Fruit fly (Drosophila melanogaster) whole organism, embryonic: Measurements from ENCODE around the gene CG13996.

ENCODE experiments used
- Abd-B ChIP-seq: fragments of 200-800 bp; sonication (Bioruptor generic); optimal IDR thresholded peaks from 2 replicates; lab custom pipeline; 2018; ENCODE audit warnings: missing biosample characterization, mild to moderate bottlenecking, missing genetic modification characterization, moderate library complexity
- Ada2b ChIP-seq: fragments of 200-800 bp; sonication (Bioruptor generic); IDR thresholded peaks from 2 replicates; pipeline ENCODE4 v1.3.6; 2022; ENCODE audit warnings: missing biosample characterization, missing genetic modification characterization
- CG1024 ChIP-seq: fragments of 200-800 bp; sonication (Bioruptor generic); IDR thresholded peaks from 2 replicates; pipeline ENCODE4 v1.3.6; 2022; ENCODE audit warnings: missing biosample characterization, missing genetic modification characterization
- CG10543 ChIP-seq: fragments of 200-800 bp; sonication (Bioruptor generic); optimal IDR thresholded peaks from 3 replicates; lab custom pipeline; 2017; ENCODE audit warnings: missing biosample characterization, mild to moderate bottlenecking, missing genetic modification characterization, moderate library complexity
- CG11560 ChIP-seq: fragments of 200-800 bp; sonication (Bioruptor generic); IDR thresholded peaks from 3 replicates; pipeline ENCODE4 v1.3.6; 2022; ENCODE audit warnings: missing biosample characterization, missing genetic modification characterization
- CG14014 ChIP-seq: fragments of 200-800 bp; sonication (Bioruptor generic); IDR thresholded peaks from 2 replicates; pipeline ENCODE4 v1.3.6; 2022; ENCODE audit warnings: missing biosample characterization, missing genetic modification characterization
- CG14667 ChIP-seq: fragments of 200-800 bp; sonication (Bioruptor generic); IDR thresholded peaks from 2 replicates; pipeline ENCODE4 v1.3.6; 2022; ENCODE audit warnings: missing biosample characterization, missing genetic modification characterization
- CG15696 ChIP-seq: fragments of 200-800 bp; sonication (Bioruptor generic); optimal IDR thresholded peaks from 2 replicates; lab custom pipeline; 2019; ENCODE audit warnings: missing biosample characterization, mild to moderate bottlenecking, missing genetic modification characterization, moderate library complexity
- CG16813 ChIP-seq: fragments of 200-800 bp; sonication (Bioruptor generic); IDR thresholded peaks from 3 replicates; pipeline ENCODE4 v1.3.6; 2022; ENCODE audit warnings: missing biosample characterization, missing genetic modification characterization; ENCODE audit not compliant: partially characterized antibody
- CG17328 ChIP-seq: fragments of 200-800 bp; sonication (Bioruptor generic); IDR thresholded peaks from 2 replicates; pipeline ENCODE4 v1.3.6; 2022; ENCODE audit warnings: missing biosample characterization, missing genetic modification characterization
- CG2116 ChIP-seq: fragments of 200-800 bp; sonication (Bioruptor generic); optimal IDR thresholded peaks from 3 replicates; lab custom pipeline; 2018; ENCODE audit warnings: missing biosample characterization, mild to moderate bottlenecking, missing genetic modification characterization
- CG2199 ChIP-seq: fragments of 200-800 bp; sonication (Bioruptor generic); IDR thresholded peaks from 3 replicates; pipeline ENCODE4 v1.3.6; 2022; ENCODE audit warnings: missing biosample characterization, missing genetic modification characterization
- CG30431 ChIP-seq: fragments of 200-800 bp; sonication (Bioruptor generic); optimal IDR thresholded peaks from 2 replicates; lab custom pipeline; 2017; ENCODE audit warnings: missing biosample characterization, missing genetic modification characterization
- CG31224 ChIP-seq: fragments of 200-800 bp; sonication (Bioruptor generic); IDR thresholded peaks from 2 replicates; pipeline ENCODE4 v1.3.6; 2022; ENCODE audit warnings: missing biosample characterization, missing genetic modification characterization
- CG3163 ChIP-seq: fragments of 200-800 bp; sonication (Bioruptor generic); optimal IDR thresholded peaks from 3 replicates; lab custom pipeline; 2016; ENCODE audit warnings: missing biosample characterization, missing genetic modification characterization
- CG33557 ChIP-seq: fragments of 200-800 bp; sonication (Bioruptor generic); optimal IDR thresholded peaks from 2 replicates; lab custom pipeline; 2019; ENCODE audit warnings: missing biosample characterization, mild to moderate bottlenecking, missing genetic modification characterization, moderate library complexity
- CG34422 ChIP-seq: fragments of 200-800 bp; sonication (Bioruptor generic); IDR thresholded peaks from 3 replicates; pipeline ENCODE4 v1.3.6; 2022; ENCODE audit warnings: missing biosample characterization, missing genetic modification characterization
- CG4707 ChIP-seq: fragments of 200-800 bp; sonication (Bioruptor generic); optimal IDR thresholded peaks from 2 replicates; lab custom pipeline; 2018; ENCODE audit warnings: missing biosample characterization, mild to moderate bottlenecking, missing genetic modification characterization, moderate library complexity
- CG4820 ChIP-seq: fragments of 200-800 bp; sonication (Bioruptor generic); optimal IDR thresholded peaks from 3 replicates; lab custom pipeline; 2016; ENCODE audit warnings: missing biosample characterization, missing genetic modification characterization
- CG5180 ChIP-seq: fragments of 200-800 bp; sonication (Bioruptor generic); optimal IDR thresholded peaks from 3 replicates; lab custom pipeline; 2017; ENCODE audit warnings: missing biosample characterization, missing genetic modification characterization, mild to moderate bottlenecking, moderate library complexity, missing genetic modification reagents
- CG5953 ChIP-seq: fragments of 200-800 bp; sonication (Bioruptor generic); IDR thresholded peaks from 2 replicates; pipeline ENCODE4 v1.3.6; 2022; ENCODE audit warnings: missing biosample characterization, missing genetic modification characterization
- CkIIα-i1 ChIP-seq: fragments of 200-800 bp; sonication (Bioruptor generic); IDR thresholded peaks from 2 replicates; pipeline ENCODE4 v1.3.6; 2022; ENCODE audit warnings: missing biosample characterization, missing genetic modification characterization
- D19A ChIP-seq: fragments of 200-800 bp; optimal IDR thresholded peaks from 3 replicates; lab custom pipeline; 2019; ENCODE audit warnings: missing biosample characterization, mild to moderate bottlenecking, missing genetic modification characterization, moderate library complexity
- Dfd ChIP-seq, 2 experiments: fragments of >200 bp; optimal IDR thresholded peaks; 2 replicates each; lab custom pipeline; 2017; ENCODE audit warnings: missing biosample characterization in 2 of 2, missing genetic modification characterization in 2 of 2
- Doc2 ChIP-seq: fragments of 200-800 bp; sonication (Bioruptor generic); IDR thresholded peaks from 2 replicates; pipeline ENCODE4 v1.3.6; 2022; ENCODE audit warnings: missing biosample characterization, missing genetic modification characterization
- GATAe ChIP-seq: fragments of 200-800 bp; sonication (Bioruptor generic); conservative IDR thresholded peaks from 2 replicates; pipeline ENCODE4 v1.3.6; 2022; ENCODE audit warnings: missing biosample characterization, missing genetic modification characterization
- H15 ChIP-seq: fragments of 200-800 bp; sonication (Bioruptor generic); IDR thresholded peaks from 3 replicates; pipeline ENCODE4 v1.3.6; 2022; ENCODE audit warnings: missing biosample characterization, missing genetic modification characterization
- Hr51 ChIP-seq, 2 experiments: fragments of 200-800 bp; sonication (Bioruptor generic); optimal IDR thresholded peaks; 2 replicates in 1 of 2; 3 replicates in 1 of 2; lab custom pipeline; 2016 to 2018; ENCODE audit warnings: missing biosample characterization in 2 of 2, missing genetic modification characterization in 2 of 2, mild to moderate bottlenecking in 1 of 2, moderate library complexity in 1 of 2
- NC2α ChIP-seq: fragments of 200-800 bp; sonication (Bioruptor generic); optimal IDR thresholded peaks from 2 replicates; lab custom pipeline; 2016; ENCODE audit warnings: missing biosample characterization, missing genetic modification characterization
- NFAT ChIP-seq: fragments of 200-800 bp; sonication (Bioruptor generic); IDR thresholded peaks from 2 replicates; pipeline ENCODE4 v1.3.6; 2022; ENCODE audit warnings: missing biosample characterization, missing genetic modification characterization
- Nf-YB ChIP-seq: fragments of 200-800 bp; sonication (Bioruptor generic); optimal IDR thresholded peaks from 3 replicates; lab custom pipeline; 2019; ENCODE audit warnings: missing biosample characterization, mild to moderate bottlenecking, missing genetic modification characterization, moderate library complexity
- Spps ChIP-seq: fragments of 200-800 bp; sonication (Bioruptor generic); optimal IDR thresholded peaks from 2 replicates; lab custom pipeline; 2018; ENCODE audit warnings: missing biosample characterization, mild to moderate bottlenecking, missing genetic modification characterization
- Stat92E ChIP-seq, 3 experiments: fragments of >200 bp in 2 of 3; fragments of 200-800 bp in 1 of 3; sonication (Bioruptor generic) in 1 of 3; optimal IDR thresholded peaks; 2 replicates each; lab custom pipeline; 2017 to 2019; ENCODE audit warnings: missing biosample characterization in 3 of 3, missing genetic modification characterization in 3 of 3, mild to moderate bottlenecking in 1 of 3, moderate library complexity in 1 of 3
- az2 ChIP-seq: fragments of 200-800 bp; sonication (Bioruptor generic); optimal IDR thresholded peaks from 3 replicates; lab custom pipeline; 2016; ENCODE audit warnings: missing biosample characterization, missing genetic modification characterization
- cad ChIP-seq: fragments of >200 bp; optimal IDR thresholded peaks from 2 replicates; lab custom pipeline; 2017; ENCODE audit warnings: missing biosample characterization, missing genetic modification characterization
- ci ChIP-seq: fragments of 200-800 bp; sonication (Bioruptor generic); IDR thresholded peaks from 3 replicates; pipeline ENCODE4 v1.3.6; 2022; ENCODE audit warnings: missing biosample characterization, missing genetic modification characterization
- da ChIP-seq: fragments of 200-800 bp; sonication (Bioruptor generic); optimal IDR thresholded peaks from 2 replicates; lab custom pipeline; 2016; ENCODE audit warnings: missing biosample characterization, missing genetic modification characterization
- dimm ChIP-seq: fragments of 200-800 bp; sonication (Bioruptor generic); IDR thresholded peaks from 2 replicates; pipeline ENCODE4 v1.3.6; 2022; ENCODE audit warnings: missing biosample characterization, missing genetic modification characterization
- dpn ChIP-seq, 2 experiments: fragments of 200-800 bp; sonication (Bioruptor generic); optimal IDR thresholded peaks; 3 replicates each; lab custom pipeline; 2016; ENCODE audit warnings: missing biosample characterization in 2 of 2, missing genetic modification characterization in 2 of 2
- esg ChIP-seq: fragments of 200-800 bp; sonication (Bioruptor generic); conservative IDR thresholded peaks from 2 replicates; pipeline ENCODE4 v1.3.6; 2022; ENCODE audit warnings: missing biosample characterization, missing genetic modification characterization
- exex ChIP-seq: fragments of 200-800 bp; sonication (Bioruptor generic); optimal IDR thresholded peaks from 4 replicates; lab custom pipeline; 2018; ENCODE audit warnings: missing biosample characterization, mild to moderate bottlenecking, missing genetic modification characterization, moderate library complexity
- eyg ChIP-seq: fragments of 200-800 bp; sonication (Bioruptor generic); optimal IDR thresholded peaks from 3 replicates; lab custom pipeline; 2016; ENCODE audit warnings: missing biosample characterization, missing genetic modification characterization
- gsb ChIP-seq: fragments of 200-800 bp; sonication (Bioruptor generic); IDR thresholded peaks from 2 replicates; pipeline ENCODE4 v1.3.6; 2022; ENCODE audit warnings: missing biosample characterization, missing genetic modification characterization
- her ChIP-seq: fragments of 200-800 bp; sonication (Bioruptor generic); optimal IDR thresholded peaks from 2 replicates; lab custom pipeline; 2016; ENCODE audit warnings: missing biosample characterization, missing genetic modification characterization
- org-1 ChIP-seq: fragments of 200-800 bp; sonication (Bioruptor generic); optimal IDR thresholded peaks from 2 replicates; lab custom pipeline; 2017; ENCODE audit warnings: missing biosample characterization, missing genetic modification characterization
- sc ChIP-seq, 3 experiments: fragments of >200 bp in 2 of 3; fragments of 200-800 bp in 1 of 3; sonication (Bioruptor generic) in 1 of 3; optimal IDR thresholded peaks; 2 replicates in 2 of 3; 3 replicates in 1 of 3; lab custom pipeline; 2017; ENCODE audit warnings: mild to moderate bottlenecking in 1 of 3, missing biosample characterization in 1 of 3, missing genetic modification characterization in 1 of 3, missing genetic modification reagents in 1 of 3
- sna ChIP-seq: fragments of 200-800 bp; sonication (Bioruptor generic); IDR thresholded peaks from 2 replicates; pipeline ENCODE4 v1.3.6; 2022; ENCODE audit warnings: missing biosample characterization, missing genetic modification characterization; ENCODE audit not compliant: partially characterized antibody
- tio ChIP-seq: fragments of 200-800 bp; sonication (Bioruptor generic); optimal IDR thresholded peaks from 2 replicates; lab custom pipeline; 2017; ENCODE audit warnings: missing biosample characterization, missing genetic modification characterization, inconsistent platforms
- vvl ChIP-seq: fragments of 200-800 bp; sonication (Bioruptor generic); IDR thresholded peaks from 2 replicates; pipeline ENCODE4 v1.3.6; 2022; ENCODE audit warnings: missing biosample characterization, missing genetic modification characterization

CG13996 gene

DNA sequence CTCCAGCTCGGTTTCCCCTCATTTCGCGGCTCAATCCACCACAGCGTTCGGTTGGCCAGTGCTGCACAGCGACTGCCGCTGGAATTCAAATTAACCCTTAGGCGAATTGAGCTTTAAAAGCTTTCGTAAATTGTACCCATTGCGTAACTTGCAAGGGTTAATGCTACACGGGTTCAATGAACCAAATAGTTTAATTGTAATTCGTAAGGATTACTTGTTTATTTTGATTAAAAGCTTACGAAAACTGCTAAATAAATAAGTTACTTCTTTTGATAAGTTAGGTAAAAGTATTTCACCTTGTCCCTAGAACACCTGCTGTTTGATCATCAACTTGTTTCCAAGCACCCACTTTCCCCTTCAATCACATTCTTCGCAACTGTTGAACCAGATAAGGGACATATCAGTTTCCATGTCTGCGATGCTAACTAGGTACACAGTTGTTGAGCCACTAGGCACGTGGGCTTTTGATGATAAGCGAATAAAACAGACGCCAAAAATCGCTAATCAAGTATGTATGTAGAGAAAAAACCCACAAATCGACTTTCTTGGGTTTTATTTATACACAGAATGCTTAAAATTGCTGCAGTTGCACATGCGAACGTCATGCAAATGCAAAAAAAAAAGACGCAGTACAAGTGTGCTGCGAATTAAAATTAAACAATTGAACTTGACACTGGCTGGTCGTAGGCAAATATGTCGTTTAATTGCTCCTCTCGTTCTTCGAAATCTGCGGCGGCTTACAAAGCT, 25.5 kb downstream of the CG13996 start, which contains the start of gene Pfas (continued):
- TF ChIP-seq CG14014 (GFP tag; lab: Robert Waterston, UW) (peak; percentile 42; the same call in 1 of the 2 replicates), eyg (peak; percentile 17), Spps (no peak), az2 (GFP tag; lab: Kevin White, UChicago) (peak; percentile 42), CG4707 (GFP tag; lab: Kevin White, UChicago) (no peak), CG14667 (GFP tag; lab: Robert Waterston, UW) (no peak), tio (no peak), Abd-B (GFP tag; lab: Kevin White, UChicago) (no peak), da (no peak), Nf-YB (GFP tag; lab: Kevin White, UChicago) (no peak), CG2116 (GFP tag; lab: Kevin White, UChicago) (no peak), Doc2 (no peak), esg (GFP tag; lab: Robert Waterston, UW) (no peak), CG5180 (GFP tag; lab: Kevin White, UChicago) (no peak), CG16813 (GFP tag; lab: Robert Waterston, UW) (no peak), cad (GFP tag; lab: Kevin White, UChicago) (no peak), org-1 (GFP tag; lab: Kevin White, UChicago) (peak; percentile 25), Stat92E (GFP tag; optimal IDR thresholded peaks at IDR 0.05; lab: Kevin White, UChicago) (peak in 1 of 3 experiments; percentile 31), CG1024 (GFP tag; lab: Robert Waterston, UW) (no peak), CG33557 (GFP tag; lab: Kevin White, UChicago) (no peak), dpn (GFP tag; optimal IDR thresholded peaks at IDR 0.05; lab: Kevin White, UChicago) (peak; percentile 58 to 70), ci (GFP tag; lab: Robert Waterston, UW) (peak; percentile 78; the same call in 2 of the 3 replicates), CG17328 (GFP tag; lab: Robert Waterston, UW) (0 out of 2 replicates have a peak, but pooled peaks have one; percentile 13), vvl (GFP tag; lab: Robert Waterston, UW) (peak; percentile 47; the same call in 1 of the 2 replicates), gsb (GFP tag; lab: Robert Waterston, UW) (no peak), CG15696 (tag; lab: Kevin White, UChicago) (no peak), Hr51 (GFP tag; optimal IDR thresholded peaks at IDR 0.05; lab: Kevin White, UChicago) (peak in 1 of 2 experiments; percentile 11), NFAT (GFP tag; lab: Robert Waterston, UW) (peak; percentile 54; the same call in 1 of the 2 replicates), CG3163 (GFP tag; lab: Kevin White, UChicago) (no peak), NC2α (no peak), CG30431 (no peak), CG10543 (GFP tag; lab: Kevin White, UChicago) (peak; percentile 60), sna (GFP tag; lab: Robert Waterston, UW) (no peak), exex (tag; lab: Kevin White, UChicago) (peak; percentile 78), D19A (no peak), her (peak; percentile 72), CG31224 (GFP tag; lab: Robert Waterston, UW) (no peak), sc (optimal IDR thresholded peaks at IDR 0.05; lab: Kevin White, UChicago) (no peak), sc (GFP tag; optimal IDR thresholded peaks at IDR 0.05; lab: Kevin White, UChicago) (no peak), CG34422 (GFP tag; lab: Robert Waterston, UW) (no peak), CG2199 (GFP tag; lab: Robert Waterston, UW) (no peak), CG11560 (tag; lab: Robert Waterston, UW) (no peak), CG4820 (GFP tag; lab: Kevin White, UChicago) (peak; percentile 28), dimm (no peak), GATAe (GFP tag; lab: Robert Waterston, UW) (no peak), CkIIα-i1 (no peak), Dfd (GFP tag; optimal IDR thresholded peaks at IDR 0.05; lab: Kevin White, UChicago) (no peak), Ada2b (GFP tag; lab: Robert Waterston, UW) (peak; percentile 39; the same call in 1 of the 2 replicates), CG5953 (GFP tag; lab: Robert Waterston, UW) (no peak), H15 (GFP tag; lab: Robert Waterston, UW) (no peak)
